Worm (Caenorhabditis elegans) whole organism, L2 larva: Measurements from ENCODE around the gene ptp-1.

Experiments
- C34F6.9 ChIP-seq: fragments of 150-350 bp; optimal IDR thresholded peaks from 2 replicates; lab custom pipeline; 2014; ENCODE audit warnings: missing biosample characterization, missing genetic modification characterization
- F13H6.1 ChIP-seq: sonication (generic microtip); optimal IDR thresholded peaks from 2 replicates; lab custom pipeline; 2016; ENCODE audit warnings: missing genetic modification characterization, missing compliant biosample characterization
- R02D3.7 ChIP-seq: fragments of 150-350 bp; optimal IDR thresholded peaks from 2 replicates; lab custom pipeline; 2014; ENCODE audit warnings: missing biosample characterization, missing genetic modification characterization
- Y55F3AM.14 ChIP-seq: fragments of 200-800 bp; sonication (Bioruptor generic); optimal IDR thresholded peaks from 2 replicates; lab custom pipeline; 2018; ENCODE audit warnings: mild to moderate bottlenecking, missing genetic modification characterization, missing compliant biosample characterization
- aly-2 ChIP-seq: fragments of 150-350 bp; optimal IDR thresholded peaks from 2 replicates; lab custom pipeline; 2014; ENCODE audit warnings: missing biosample characterization, missing genetic modification characterization
- ama-1 ChIP-seq: fragments of 150-350 bp; optimal IDR thresholded peaks from 2 replicates; lab custom pipeline; 2018; ENCODE audit warnings: inconsistent platforms
- blmp-1 ChIP-seq: sonication (generic microtip); optimal IDR thresholded peaks from 2 replicates; lab custom pipeline; 2017; ENCODE audit warnings: missing genetic modification characterization, mild to moderate bottlenecking, missing compliant biosample characterization, antibody characterized with exemption, moderate library complexity; ENCODE audit not compliant: insufficient read depth
- ceh-16 ChIP-seq: fragments of 150-350 bp; optimal IDR thresholded peaks from 2 replicates; lab custom pipeline; 2014; ENCODE audit warnings: missing biosample characterization, missing genetic modification characterization
- crh-2 ChIP-seq: sonication (generic microtip); optimal IDR thresholded peaks from 2 replicates; lab custom pipeline; 2017; ENCODE audit warnings: missing biosample characterization, missing genetic modification characterization
- elt-1 ChIP-seq: fragments of 150-350 bp; optimal IDR thresholded peaks from 2 replicates; lab custom pipeline; 2014; ENCODE audit warnings: missing biosample characterization, missing genetic modification characterization
- gmeb-1 ChIP-seq: fragments of 150-350 bp; optimal IDR thresholded peaks from 2 replicates; lab custom pipeline; 2014; ENCODE audit warnings: missing biosample characterization, missing genetic modification characterization
- lin-39 ChIP-seq: fragments of 150-350 bp; optimal IDR thresholded peaks from 2 replicates; lab custom pipeline; 2014; ENCODE audit warnings: missing biosample characterization, missing genetic modification reagents, missing genetic modification characterization
- lsy-2 ChIP-seq, 2 experiments: fragments of 150-350 bp in 1 of 2; sonication (generic microtip) in 1 of 2; optimal IDR thresholded peaks; 2 replicates each; lab custom pipeline; 2014 to 2017; ENCODE audit warnings: missing biosample characterization in 2 of 2, missing genetic modification characterization in 2 of 2
- mbf-1 ChIP-seq: sonication (generic microtip); optimal IDR thresholded peaks from 2 replicates; lab custom pipeline; 2017; ENCODE audit warnings: missing biosample characterization, missing genetic modification characterization
- mdl-1 ChIP-seq, 2 experiments: fragments of 150-350 bp in 1 of 2; sonication (generic microtip) in 1 of 2; optimal IDR thresholded peaks; 2 replicates each; lab custom pipeline; 2017; ENCODE audit warnings: missing biosample characterization in 2 of 2, missing genetic modification characterization in 2 of 2
- nhr-11 ChIP-seq: fragments of 150-350 bp; optimal IDR thresholded peaks from 2 replicates; lab custom pipeline; 2014; ENCODE audit warnings: missing biosample characterization, missing genetic modification characterization
- nhr-12 ChIP-seq: fragments of 150-350 bp; optimal IDR thresholded peaks from 2 replicates; lab custom pipeline; 2014; ENCODE audit warnings: missing biosample characterization, missing genetic modification characterization
- nhr-129 ChIP-seq: fragments of 150-350 bp; optimal IDR thresholded peaks from 2 replicates; lab custom pipeline; 2014; ENCODE audit warnings: missing biosample characterization, missing genetic modification characterization
- nhr-21 ChIP-seq: fragments of 150-350 bp; optimal IDR thresholded peaks from 2 replicates; lab custom pipeline; 2014; ENCODE audit warnings: missing biosample characterization, missing genetic modification characterization
- nhr-23 ChIP-seq: fragments of 150-350 bp; optimal IDR thresholded peaks from 2 replicates; lab custom pipeline; 2014; ENCODE audit warnings: missing biosample characterization, missing genetic modification reagents, missing genetic modification characterization
- nhr-237 ChIP-seq: fragments of 150-350 bp; optimal IDR thresholded peaks from 2 replicates; lab custom pipeline; 2014; ENCODE audit warnings: missing biosample characterization, missing genetic modification characterization
- nhr-25 ChIP-seq: fragments of 150-350 bp; sonication (generic microtip); optimal IDR thresholded peaks from 3 replicates; lab custom pipeline; 2014; ENCODE audit warnings: missing biosample characterization, missing genetic modification characterization
- nhr-77 ChIP-seq: fragments of 150-350 bp; optimal IDR thresholded peaks from 2 replicates; lab custom pipeline; 2014; ENCODE audit warnings: missing biosample characterization, missing genetic modification characterization
- peb-1 ChIP-seq: fragments of 150-350 bp; optimal IDR thresholded peaks from 2 replicates; lab custom pipeline; 2014; ENCODE audit warnings: missing biosample characterization, missing genetic modification characterization
- sem-4 ChIP-seq: fragments of 150-350 bp; optimal IDR thresholded peaks from 2 replicates; lab custom pipeline; 2014; ENCODE audit warnings: missing biosample characterization, missing genetic modification reagents, missing genetic modification characterization
- skn-1 ChIP-seq: sonication (generic microtip); optimal IDR thresholded peaks from 2 replicates; lab custom pipeline; 2017; ENCODE audit warnings: missing biosample characterization, missing genetic modification characterization
- sma-9 ChIP-seq, 2 experiments: fragments of 150-350 bp in 1 of 2; sonication (generic microtip) in 1 of 2; optimal IDR thresholded peaks; 2 replicates each; lab custom pipeline; 2014 to 2016; ENCODE audit warnings: missing genetic modification characterization in 2 of 2, mild to moderate bottlenecking in 1 of 2, missing biosample characterization in 1 of 2, missing compliant biosample characterization in 1 of 2, missing genetic modification reagents in 1 of 2, moderate library complexity in 1 of 2
- unc-39 ChIP-seq: fragments of 150-350 bp; optimal IDR thresholded peaks from 2 replicates; lab custom pipeline; 2014; ENCODE audit warnings: missing biosample characterization, missing genetic modification characterization
- unc-55 ChIP-seq: fragments of 150-350 bp; sonication (generic microtip); optimal IDR thresholded peaks from 3 replicates; lab custom pipeline; 2014; ENCODE audit warnings: missing biosample characterization, missing genetic modification reagents, missing genetic modification characterization
- ztf-11 ChIP-seq: sonication (generic microtip); optimal IDR thresholded peaks from 2 replicates; lab custom pipeline; 2017; ENCODE audit warnings: missing biosample characterization, missing genetic modification characterization

The ptp-1 gene

ce11 chrIII:3546323-3546722 lies 44.2 kb upstream of the ptp-1 start, which contains the start of gene C54C6.7:
C54C6.7 (minus strand) TSS chrIII:3546423.
- TF ChIP-seq gmeb-1 (no peak), aly-2 (tag; lab: Kevin White, UChicago) (no peak), elt-1 (tag; lab: Kevin White, UChicago) (no peak), Y55F3AM.14 (GFP tag; lab: Kevin White, UChicago) (no peak)

ce11 chrIII:3548017-3548416 lies 42.5 kb upstream of the ptp-1 start, which contains the start of gene C54C6.11:
C54C6.11 (plus strand) TSS chrIII:3548317.
- TF ChIP-seq nhr-23 (tag; lab: Kevin White, UChicago) (no peak), mbf-1 (no peak), lin-39 (tag; lab: Kevin White, UChicago) (no peak), sma-9 (GFP tag; optimal IDR thresholded peaks at IDR 0.05; lab: Kevin White, UChicago) (no peak), sma-9 (tag; optimal IDR thresholded peaks at IDR 0.05; lab: Kevin White, UChicago) (no peak), ztf-11 (tag; lab: Kevin White, UChicago) (no peak), peb-1 (no peak), nhr-21 (tag; lab: Kevin White, UChicago) (no peak), sem-4 (tag; lab: Kevin White, UChicago) (no peak), nhr-129 (tag; lab: Kevin White, UChicago) (no peak), unc-55 (GFP tag; lab: Kevin White, UChicago) (no peak), mdl-1 (tag; optimal IDR thresholded peaks at IDR 0.05; lab: Kevin White, UChicago) (no peak), aly-2 (tag; lab: Kevin White, UChicago) (no peak), nhr-25 (tag; lab: Kevin White, UChicago) (no peak)

ce11 chrIII:3549750-3550149 lies 40.8 kb upstream of the ptp-1 start, which contains the start of gene C54C6.5:
C54C6.5 (minus strand) TSS chrIII:3549850.
- TF ChIP-seq unc-39 (tag; lab: Kevin White, UChicago) = no peak
- TF ChIP-seq nhr-12 (tag; lab: Kevin White, UChicago) = no peak
- no peak for TF ChIP-seq nhr-11 (tag; lab: Kevin White, UChicago)
- TF ChIP-seq ceh-16 (tag; lab: Kevin White, UChicago) = no peak
- TF ChIP-seq, all 48 proteins: peak for 0

DNA sequence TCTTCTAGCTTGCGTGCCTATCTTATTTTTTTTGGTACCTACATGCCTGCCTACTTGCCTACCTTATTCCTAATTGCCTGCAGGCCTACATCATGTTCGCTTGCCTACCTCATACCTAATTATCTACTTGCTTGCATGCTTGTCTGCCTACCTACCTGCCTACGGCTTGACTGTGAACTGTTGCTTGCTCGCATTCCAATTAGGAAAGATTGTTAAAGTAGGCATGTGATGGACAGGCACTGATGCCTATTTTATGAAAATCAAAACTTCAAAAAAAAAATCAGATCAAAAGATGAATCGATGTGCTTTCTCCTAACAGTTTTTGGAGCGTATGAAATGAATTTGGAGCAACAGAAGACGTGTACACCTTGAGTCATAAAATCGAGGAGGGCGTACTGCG lies 40.2 kb upstream of the ptp-1 start:
- no peak for TF ChIP-seq mdl-1 (tag; optimal IDR thresholded peaks at IDR 0.05; lab: Kevin White, UChicago)
- no peak for TF ChIP-seq nhr-129 (tag; lab: Kevin White, UChicago)
- no peak for TF ChIP-seq crh-2

DNA sequence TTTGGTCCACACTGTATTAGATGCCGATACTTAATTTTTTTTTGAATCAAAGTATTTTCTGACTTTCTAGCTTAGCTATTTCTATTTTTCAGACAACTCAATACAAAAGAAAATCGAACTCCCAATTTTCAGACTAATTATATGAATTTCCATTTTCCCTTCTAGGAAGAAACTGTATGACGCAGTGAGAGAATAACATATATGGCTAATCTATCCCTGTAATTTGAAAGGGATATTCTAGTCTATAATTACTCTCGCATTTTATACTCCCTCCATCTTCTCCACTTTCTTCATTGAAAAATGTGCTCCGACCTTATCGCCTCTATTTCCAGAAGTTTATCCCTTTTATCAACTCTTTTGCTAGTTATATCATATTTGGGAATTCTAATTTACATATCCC lies 37.2 kb upstream of the ptp-1 start, which contains the start of gene C54C6.4:
Gene C54C6.4, plus strand, starts transcription at position 301 of the 400 bp plus-strand sequence.
- no peak for TF ChIP-seq mdl-1 (tag; optimal IDR thresholded peaks at IDR 0.05; lab: Kevin White, UChicago)
- TF ChIP-seq sma-9 (GFP tag; optimal IDR thresholded peaks at IDR 0.05; lab: Kevin White, UChicago) = no peak
- no peak for TF ChIP-seq sma-9 (tag; optimal IDR thresholded peaks at IDR 0.05; lab: Kevin White, UChicago)
- TF ChIP-seq nhr-12 (tag; lab: Kevin White, UChicago) = no peak
- TF ChIP-seq nhr-23 (tag; lab: Kevin White, UChicago) = no peak
- no peak for TF ChIP-seq nhr-77 (tag; lab: Kevin White, UChicago)
- TF ChIP-seq ama-1 (lab: Kevin White, UChicago) = no peak

- TF ChIP-seq sem-4 (tag; lab: Kevin White, UChicago) = peak; percentile 2
- TF ChIP-seq aly-2 (tag; lab: Kevin White, UChicago) = no peak
- no peak for TF ChIP-seq mbf-1
- TF ChIP-seq sma-9 (GFP tag; optimal IDR thresholded peaks at IDR 0.05; lab: Kevin White, UChicago) = peak; percentile 61
- no peak for TF ChIP-seq sma-9 (tag; optimal IDR thresholded peaks at IDR 0.05; lab: Kevin White, UChicago)
- TF ChIP-seq mdl-1 (tag; optimal IDR thresholded peaks at IDR 0.05; lab: Kevin White, UChicago) = peak in 1 of 2 experiments; percentile 15
- no peak for TF ChIP-seq R02D3.7 (tag; lab: Kevin White, UChicago)
- no peak for TF ChIP-seq blmp-1 (tag; lab: Kevin White, UChicago)
- TF ChIP-seq nhr-237 (tag; lab: Kevin White, UChicago) = no peak
- peak in 1 of 2 experiments; percentile 32 for TF ChIP-seq lsy-2 (tag; optimal IDR thresholded peaks at IDR 0.05; lab: Kevin White, UChicago)
- TF ChIP-seq skn-1 = no peak
- TF ChIP-seq unc-55 (GFP tag; lab: Kevin White, UChicago) = no peak
- peak; percentile 7 for TF ChIP-seq nhr-129 (tag; lab: Kevin White, UChicago)
- TF ChIP-seq crh-2 = peak; percentile 66
- peak; percentile 7 for TF ChIP-seq C34F6.9 (tag; lab: Kevin White, UChicago)
- peak; percentile 39 for TF ChIP-seq F13H6.1
- TF ChIP-seq elt-1 (tag; lab: Kevin White, UChicago) = no peak
These were observed 30.3 kb upstream of the ptp-1 start for ce11 chrIII:3560235-3560634.
